Worm (Caenorhabditis elegans) whole organism, L4 larva: ENCODE measurements around the gene ncs-6.

ENCODE experiments used
- F10B5.3 ChIP-seq: sonication (generic microtip); optimal IDR thresholded peaks from 2 replicates; lab custom pipeline; 2016; ENCODE audit warnings: mild to moderate bottlenecking, missing genetic modification characterization, missing compliant biosample characterization
- F37D6.2 ChIP-seq: sonication (generic microtip); optimal IDR thresholded peaks from 2 replicates; lab custom pipeline; 2016; ENCODE audit warnings: mild to moderate bottlenecking, missing genetic modification characterization, missing compliant biosample characterization
- F44E2.7 ChIP-seq: fragments of 200-800 bp; sonication (Bioruptor generic); IDR thresholded peaks from 2 replicates; pipeline ENCODE4 v2.1.2; 2022; ENCODE audit warnings: missing genetic modification characterization, missing compliant biosample characterization
- F49E8.2 ChIP-seq: sonication (generic microtip); optimal IDR thresholded peaks from 2 replicates; lab custom pipeline; 2016; ENCODE audit warnings: missing compliant biosample characterization, mild to moderate bottlenecking, missing genetic modification characterization, borderline replicate concordance
- T26A8.4 ChIP-seq: fragments of 200-800 bp; sonication (Bioruptor generic); IDR thresholded peaks from 2 replicates; pipeline ENCODE4 v1.3.6; 2022; ENCODE audit warnings: missing genetic modification characterization, missing compliant biosample characterization
- Y48G9A.11 ChIP-seq: fragments of 200-800 bp; sonication (Bioruptor generic); IDR thresholded peaks from 2 replicates; pipeline ENCODE4 v1.3.6; 2022; ENCODE audit warnings: missing genetic modification reagents, missing genetic modification characterization, missing compliant biosample characterization
- ZK337.2 ChIP-seq: fragments of 200-800 bp; sonication (Bioruptor generic); IDR thresholded peaks from 2 replicates; pipeline ENCODE4 v1.3.6; 2022; ENCODE audit warnings: missing genetic modification reagents, missing genetic modification characterization, missing compliant biosample characterization
- ZK546.5 ChIP-seq, 2 experiments: sonication (generic microtip); optimal IDR thresholded peaks; 2 replicates each; lab custom pipeline; 2017; ENCODE audit warnings: missing biosample characterization in 2 of 2, missing genetic modification characterization in 2 of 2
- aly-2 ChIP-seq: sonication (generic microtip); optimal IDR thresholded peaks from 2 replicates; lab custom pipeline; 2018; ENCODE audit warnings: missing biosample characterization, missing genetic modification characterization
- ama-1 ChIP-seq: fragments of 150-350 bp; optimal IDR thresholded peaks from 2 replicates; lab custom pipeline; 2014; ENCODE audit warnings: inconsistent platforms, mixed read lengths
- arid-1 ChIP-seq: fragments of 200-800 bp; sonication (Bioruptor generic); conservative IDR thresholded peaks from 2 replicates; pipeline ENCODE4 v1.3.6; 2022; ENCODE audit warnings: missing genetic modification reagents, missing genetic modification characterization, missing compliant biosample characterization
- daf-12 ChIP-seq: fragments of 150-350 bp; optimal IDR thresholded peaks from 2 replicates; lab custom pipeline; 2014; ENCODE audit warnings: missing biosample characterization, missing genetic modification reagents, missing genetic modification characterization
- daf-19 ChIP-seq: fragments of 200-800 bp; sonication (Bioruptor generic); conservative IDR thresholded peaks from 2 replicates; pipeline ENCODE4 v1.3.6; 2022; ENCODE audit warnings: missing genetic modification characterization, missing compliant biosample characterization
- daf-8 ChIP-seq: fragments of 200-800 bp; sonication (Bioruptor generic); IDR thresholded peaks from 2 replicates; pipeline ENCODE4 v1.3.6; 2022; ENCODE audit warnings: missing genetic modification characterization, missing compliant biosample characterization
- dpl-1 ChIP-seq: fragments of 150-350 bp; optimal IDR thresholded peaks from 2 replicates; lab custom pipeline; 2014; ENCODE audit warnings: missing biosample characterization, missing genetic modification reagents, missing genetic modification characterization
- egl-27 ChIP-seq: sonication (generic microtip); optimal IDR thresholded peaks from 3 replicates; lab custom pipeline; 2017; ENCODE audit warnings: missing biosample characterization, missing genetic modification reagents, missing genetic modification characterization
- gei-8 ChIP-seq: fragments of 200-800 bp; sonication (Bioruptor generic); optimal IDR thresholded peaks from 2 replicates; lab custom pipeline; 2018; ENCODE audit warnings: mild to moderate bottlenecking, missing genetic modification characterization, missing compliant biosample characterization
- hlh-11 ChIP-seq: fragments of 200-800 bp; sonication (Bioruptor generic); optimal IDR thresholded peaks from 2 replicates; lab custom pipeline; 2018; ENCODE audit warnings: mild to moderate bottlenecking, missing genetic modification characterization, missing compliant biosample characterization
- hmg-1.1 ChIP-seq: fragments of 200-800 bp; sonication (Bioruptor generic); IDR thresholded peaks from 2 replicates; pipeline ENCODE4 v1.3.6; 2022; ENCODE audit warnings: missing genetic modification reagents, missing genetic modification characterization, missing compliant biosample characterization
- jun-1 ChIP-seq: fragments of 150-350 bp; optimal IDR thresholded peaks from 2 replicates; lab custom pipeline; 2014; ENCODE audit warnings: missing biosample characterization, missing genetic modification reagents, missing genetic modification characterization
- lin-1 ChIP-seq: fragments of 200-800 bp; sonication (Bioruptor generic); IDR thresholded peaks from 2 replicates; pipeline ENCODE4 v1.3.6; 2022; ENCODE audit warnings: missing genetic modification reagents, missing genetic modification characterization, missing compliant biosample characterization
- lin-15B ChIP-seq: fragments of 150-350 bp; sonication (generic microtip); optimal IDR thresholded peaks from 3 replicates; lab custom pipeline; 2014; ENCODE audit warnings: missing biosample characterization, missing genetic modification characterization
- lir-3 ChIP-seq: sonication (generic microtip); optimal IDR thresholded peaks from 2 replicates; lab custom pipeline; 2016; ENCODE audit warnings: mild to moderate bottlenecking, missing genetic modification characterization, missing compliant biosample characterization
- lsy-2 ChIP-seq, 2 experiments: fragments of 150-350 bp in 1 of 2; sonication (generic microtip) in 1 of 2; optimal IDR thresholded peaks; 2 replicates each; lab custom pipeline; 2014 to 2017; ENCODE audit warnings: missing biosample characterization in 2 of 2, missing genetic modification characterization in 2 of 2
- madf-9 ChIP-seq: fragments of 200-800 bp; sonication (Bioruptor generic); conservative IDR thresholded peaks from 2 replicates; pipeline ENCODE4 v1.3.6; 2022; ENCODE audit warnings: missing genetic modification reagents, missing genetic modification characterization, missing compliant biosample characterization
- mep-1 ChIP-seq: fragments of 150-350 bp; sonication (generic microtip); optimal IDR thresholded peaks from 3 replicates; lab custom pipeline; 2014; ENCODE audit warnings: missing biosample characterization, missing genetic modification characterization
- mes-2 ChIP-seq: sonication (generic microtip); optimal IDR thresholded peaks from 2 replicates; lab custom pipeline; 2016; ENCODE audit warnings: missing genotype, mild to moderate bottlenecking, missing genetic modification characterization, missing compliant biosample characterization; ENCODE audit not compliant: poor library complexity, severe bottlenecking
- nhr-111 ChIP-seq: fragments of 200-800 bp; sonication (Bioruptor generic); optimal IDR thresholded peaks from 2 replicates; lab custom pipeline; 2018; ENCODE audit warnings: mild to moderate bottlenecking, missing genetic modification characterization, missing compliant biosample characterization
- nhr-48 ChIP-seq: sonication (generic microtip); optimal IDR thresholded peaks from 2 replicates; lab custom pipeline; 2016; ENCODE audit warnings: mild to moderate bottlenecking, missing genetic modification characterization, missing compliant biosample characterization
- nhr-77 ChIP-seq: fragments of 150-350 bp; optimal IDR thresholded peaks from 2 replicates; lab custom pipeline; 2014; ENCODE audit warnings: missing biosample characterization, missing genetic modification characterization
- pha-4 ChIP-seq, 2 experiments: fragments of 150-350 bp in 1 of 2; fragments of 200-800 bp in 1 of 2; sonication (Bioruptor generic) in 1 of 2; IDR thresholded peaks in 1 of 2; optimal IDR thresholded peaks in 1 of 2; 2 replicates each; pipeline versions ENCODE4 v1.3.6 to Lab custom; 2014 to 2022; ENCODE audit warnings: missing genetic modification characterization in 2 of 2, missing genetic modification reagents in 2 of 2, missing biosample characterization in 1 of 2, missing compliant biosample characterization in 1 of 2
- php-3 ChIP-seq: fragments of 200-800 bp; sonication (Bioruptor generic); IDR thresholded peaks from 2 replicates; pipeline ENCODE4 v1.3.6; 2022; ENCODE audit warnings: missing genetic modification reagents, missing genetic modification characterization, missing compliant biosample characterization
- pqm-1 ChIP-seq: sonication (generic microtip); optimal IDR thresholded peaks from 2 replicates; lab custom pipeline; 2017; ENCODE audit warnings: missing biosample characterization, missing genetic modification characterization
- rbr-2 ChIP-seq: sonication (generic microtip); optimal IDR thresholded peaks from 2 replicates; lab custom pipeline; 2016; ENCODE audit warnings: missing genotype, missing genetic modification characterization, missing compliant biosample characterization
- skn-1 ChIP-seq: fragments of 150-350 bp; optimal IDR thresholded peaks from 2 replicates; lab custom pipeline; 2014; ENCODE audit warnings: missing biosample characterization, missing genetic modification characterization
- snpc-1.2 ChIP-seq: fragments of 200-800 bp; sonication (Bioruptor generic); IDR thresholded peaks from 2 replicates; pipeline ENCODE4 v1.3.6; 2022; ENCODE audit warnings: missing genetic modification reagents, missing genetic modification characterization, missing compliant biosample characterization
- spr-1 ChIP-seq: sonication (generic microtip); optimal IDR thresholded peaks from 2 replicates; lab custom pipeline; 2016; ENCODE audit warnings: mild to moderate bottlenecking, missing genetic modification characterization, missing compliant biosample characterization
- tra-1 ChIP-seq: fragments of 200-800 bp; sonication (Bioruptor generic); IDR thresholded peaks from 2 replicates; pipeline ENCODE4 v1.3.6; 2022; ENCODE audit warnings: missing genetic modification reagents, missing genetic modification characterization, missing compliant biosample characterization
- unc-130 ChIP-seq: sonication (generic microtip); optimal IDR thresholded peaks from 2 replicates; lab custom pipeline; 2016; ENCODE audit warnings: missing genetic modification reagents, missing genetic modification characterization, missing compliant biosample characterization
- vab-7 ChIP-seq: fragments of 200-800 bp; sonication (Bioruptor generic); IDR thresholded peaks from 2 replicates; pipeline ENCODE4 v1.3.6; 2022; ENCODE audit warnings: missing genetic modification reagents, missing genetic modification characterization, missing compliant biosample characterization

Gene ncs-6

ce11 chrII:3518961-3519544 is 9.3 kb downstream of the ncs-6 start, which contains the start of gene clec-126 (continued):
- TF ChIP-seq pha-4 (GFP tag; IDR thresholded peaks at IDR 0.05; lab: Robert Waterston, UW) (peak; percentile 74; the same call in 1 of the 2 replicates), pha-4 (tag; optimal IDR thresholded peaks at IDR 0.05; lab: Kevin White, UChicago) (peak; percentile 27), F37D6.2 (peak; percentile 63), arid-1 (GFP tag; lab: Robert Waterston, UW) (peak; percentile 31; the same call in 1 of the 2 replicates), unc-130 (GFP tag; lab: Kevin White, UChicago) (peak; percentile 68), nhr-48 (tag; lab: Kevin White, UChicago) (peak; percentile 82), hlh-11 (tag; lab: Kevin White, UChicago) (peak; percentile 84), lin-1 (GFP tag; lab: Robert Waterston, UW) (no peak), tra-1 (GFP tag; lab: Robert Waterston, UW) (peak; percentile 71; the same call in 1 of the 2 replicates), F44E2.7 (no peak), mep-1 (tag; lab: Kevin White, UChicago) (peak; percentile 88), ZK337.2 (no peak), lir-3 (tag; lab: Kevin White, UChicago) (peak; percentile 74), daf-8 (no peak), mes-2 (tag; lab: Kevin White, UChicago) (peak; percentile 58), daf-19 (GFP tag; lab: Robert Waterston, UW) (no peak), spr-1 (tag; lab: Kevin White, UChicago) (peak; percentile 91)

ce11 chrII:3516175-3516574 is 12.1 kb downstream of the ncs-6 start:
- TF ChIP-seq daf-12 (tag; lab: Kevin White, UChicago) (no peak), arid-1 (GFP tag; lab: Robert Waterston, UW) (no peak), pqm-1 (tag; lab: Kevin White, UChicago) (no peak), F49E8.2 (tag; lab: Kevin White, UChicago) (no peak), ZK337.2 (no peak)

DNA sequence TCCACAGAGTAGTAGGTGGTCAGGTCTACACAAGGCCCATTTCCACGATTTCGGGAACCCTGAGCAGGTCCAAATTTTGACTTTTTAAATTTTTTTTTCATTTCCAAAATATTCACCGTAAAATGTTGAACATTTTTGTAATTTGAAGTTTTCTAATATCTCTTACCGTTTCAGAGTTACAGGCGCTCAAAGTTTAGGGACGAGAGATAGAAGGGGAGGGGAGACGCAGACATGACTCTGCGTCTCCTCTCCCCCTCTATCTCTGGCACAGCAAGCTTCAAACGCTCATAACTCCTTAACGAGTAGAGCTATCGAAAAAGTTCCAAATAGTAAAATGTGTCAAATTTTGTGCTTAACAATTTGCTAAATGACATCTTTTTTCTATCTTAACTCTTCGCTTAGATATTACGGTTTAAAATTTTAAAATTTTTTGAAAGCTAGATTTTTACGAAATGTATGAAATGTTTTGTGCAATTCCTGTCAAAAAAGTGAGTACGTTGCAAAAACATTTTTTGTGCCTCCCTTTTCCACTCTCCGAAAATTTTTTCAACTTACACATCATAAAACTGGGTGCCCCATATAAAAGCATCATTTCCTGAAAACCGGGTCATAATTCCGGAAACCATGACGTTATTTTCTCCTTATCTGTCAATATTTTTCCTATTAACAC is 12.8 kb downstream of the ncs-6 start, which contains the start of the genes Y49F6B.14 and clec-125:
TSS of gene Y49F6B.14 (minus strand) at position 101 of the 670 bp plus-strand sequence.
TSS of gene clec-125 (plus strand) at position 620 of the 670 bp plus-strand sequence.
- no peak for TF ChIP-seq vab-7 (GFP tag; lab: Robert Waterston, UW)
- TF ChIP-seq egl-27 (tag; lab: Kevin White, UChicago) = no peak
- no peak for TF ChIP-seq nhr-77 (tag; lab: Kevin White, UChicago)
- no peak for TF ChIP-seq ama-1 (lab: Kevin White, UChicago)
- TF ChIP-seq rbr-2 (tag; lab: Kevin White, UChicago) = no peak
- TF ChIP-seq hmg-1.1 (GFP tag; lab: Robert Waterston, UW) = no peak

DNA sequence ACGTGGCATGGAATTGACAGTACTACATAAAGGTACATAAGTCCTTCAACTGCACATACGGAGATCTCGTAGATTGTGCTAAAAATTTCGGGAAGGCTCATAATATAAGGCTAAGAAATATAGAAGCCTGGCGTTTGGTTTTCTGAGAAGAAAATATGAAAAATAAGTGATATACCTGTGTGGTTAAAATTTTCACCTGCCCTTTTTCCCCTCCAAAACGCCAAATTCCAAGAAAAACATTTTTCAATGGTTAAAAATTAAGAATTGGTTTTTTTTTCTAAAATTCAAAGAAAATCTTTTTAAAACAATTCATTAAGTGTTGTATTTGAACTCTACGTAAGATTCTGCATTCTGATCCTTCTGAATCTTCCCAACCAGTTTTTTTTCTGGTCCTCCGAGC is 13.7 kb downstream of the ncs-6 start, which contains the start of gene srz-5:
TSS of gene srz-5 (minus strand) at position 101 of the 400 bp plus-strand sequence.
- TF ChIP-seq Y48G9A.11 (GFP tag; lab: Robert Waterston, UW) (no peak), F10B5.3 (tag; lab: Kevin White, UChicago) (no peak), aly-2 (tag; lab: Kevin White, UChicago) (no peak), dpl-1 (GFP tag; lab: Kevin White, UChicago) (no peak), php-3 (GFP tag; lab: Robert Waterston, UW) (no peak), mes-2 (tag; lab: Kevin White, UChicago) (no peak), skn-1 (tag; lab: Kevin White, UChicago) (no peak), ZK546.5 (tag; optimal IDR thresholded peaks at IDR 0.05; lab: Kevin White, UChicago) (no peak), jun-1 (tag; lab: Kevin White, UChicago) (no peak), madf-9 (GFP tag; lab: Robert Waterston, UW) (no peak), lsy-2 (tag; optimal IDR thresholded peaks at IDR 0.05; lab: Kevin White, UChicago) (no peak), nhr-111 (GFP tag; lab: Kevin White, UChicago) (no peak), lin-15B (tag; lab: Kevin White, UChicago) (no peak), gei-8 (no peak), snpc-1.2 (no peak), pqm-1 (tag; lab: Kevin White, UChicago) (no peak), T26A8.4 (GFP tag; lab: Robert Waterston, UW) (no peak), lin-1 (GFP tag; lab: Robert Waterston, UW) (no peak)
